Fruit fly (Drosophila melanogaster) whole organism, wandering third instar larva: ENCODE measurements around the gene CG15431.

Experiments used
- CG9705 ChIP-seq: fragments of 200-800 bp; sonication (Bioruptor generic); optimal IDR thresholded peaks from 2 replicates; lab custom pipeline; 2018; ENCODE audit warnings: missing biosample characterization, mild to moderate bottlenecking, missing genetic modification characterization
- Hr83 ChIP-seq: fragments of 200-300 bp; sonication (Bioruptor generic); optimal IDR thresholded peaks from 2 replicates; lab custom pipeline; 2016; ENCODE audit warnings: missing biosample characterization, mild to moderate bottlenecking, missing genetic modification characterization, moderate library complexity; ENCODE audit not compliant: poor library complexity, severe bottlenecking
- N ChIP-seq: fragments of >200 bp; optimal IDR thresholded peaks from 2 replicates; lab custom pipeline; 2018; ENCODE audit warnings: missing biosample characterization, missing external identifiers, missing genetic modification characterization
- OdsH ChIP-seq: fragments of 200-800 bp; sonication (Bioruptor generic); optimal IDR thresholded peaks from 2 replicates; lab custom pipeline; 2016; ENCODE audit warnings: missing biosample characterization, mild to moderate bottlenecking, missing genetic modification characterization
- Rel ChIP-seq, 2 experiments: fragments of 200-800 bp; sonication (Bioruptor generic) in 1 of 2; optimal IDR thresholded peaks; 2 replicates in 1 of 2; 3 replicates in 1 of 2; lab custom pipeline; 2016 to 2019; ENCODE audit warnings: mild to moderate bottlenecking in 2 of 2, missing biosample characterization in 2 of 2, missing genetic modification characterization in 2 of 2, moderate library complexity in 1 of 2
- dsf ChIP-seq: sonication (Bioruptor generic); optimal IDR thresholded peaks from 2 replicates; lab custom pipeline; 2016; ENCODE audit warnings: missing biosample characterization, missing genetic modification characterization, borderline replicate concordance
- h ChIP-seq: fragments of 200-800 bp; sonication (Bioruptor generic); optimal IDR thresholded peaks from 3 replicates; lab custom pipeline; 2016; ENCODE audit warnings: missing biosample characterization, mild to moderate bottlenecking, missing genetic modification characterization
- tai ChIP-seq: sonication (Bioruptor generic); optimal IDR thresholded peaks from 2 replicates; lab custom pipeline; 2016; ENCODE audit warnings: missing biosample characterization, missing genetic modification characterization

DNA sequence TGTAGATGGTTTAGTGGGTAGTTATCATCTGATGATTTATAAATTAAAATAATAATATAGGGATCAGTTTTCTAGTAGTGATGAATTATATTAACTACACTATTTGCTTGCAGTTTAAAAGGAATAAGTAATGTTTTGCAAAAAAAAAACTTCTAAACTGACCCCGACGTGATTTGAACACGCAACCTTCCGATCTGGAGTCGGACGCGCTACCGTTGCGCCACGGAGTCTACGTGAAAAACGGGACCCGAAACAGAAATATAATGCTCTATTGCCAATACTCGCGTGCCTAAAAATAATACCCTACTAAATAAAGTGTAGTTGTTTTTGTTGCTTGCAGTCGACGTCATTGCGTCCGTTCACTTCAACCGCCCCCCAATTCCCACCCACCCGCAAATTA, 22.3 kb downstream of the CG15431 start:
- TF ChIP-seq tai (GFP tag; lab: Kevin White, UChicago) (no peak), CG9705 (no peak), h (no peak), OdsH (no peak), Hr83 (GFP tag; lab: Kevin White, UChicago) (no peak), Rel (GFP tag; optimal IDR thresholded peaks at IDR 0.05; lab: Kevin White, UChicago) (no peak), Rel (tag; optimal IDR thresholded peaks at IDR 0.05; lab: Kevin White, UChicago) (no peak), N (no peak), dsf (GFP tag; lab: Kevin White, UChicago) (no peak)
